Worm (Caenorhabditis elegans) whole organism, L1 larva: ENCODE results near the gene R11G1.11.

Experiments
- C04F5.9 ChIP-seq: sonication (generic microtip); optimal IDR thresholded peaks from 2 replicates; lab custom pipeline; 2016; ENCODE audit warnings: missing genetic modification characterization, missing compliant biosample characterization
- C16A3.4 ChIP-seq: fragments of 150-350 bp; optimal IDR thresholded peaks from 2 replicates; lab custom pipeline; 2014; ENCODE audit warnings: missing biosample characterization, missing genetic modification characterization
- C34B4.2 ChIP-seq: sonication (generic microtip); optimal IDR thresholded peaks from 2 replicates; lab custom pipeline; 2017; ENCODE audit warnings: mild to moderate bottlenecking, missing genetic modification characterization, missing compliant biosample characterization
- aha-1 ChIP-seq: fragments of 150-350 bp; optimal IDR thresholded peaks from 2 replicates; lab custom pipeline; 2014; ENCODE audit warnings: missing biosample characterization, missing genetic modification characterization
- blmp-1 ChIP-seq: fragments of 150-350 bp; optimal IDR thresholded peaks from 2 replicates; lab custom pipeline; 2014; ENCODE audit warnings: missing biosample characterization, missing genetic modification characterization
- ceh-63 ChIP-seq: fragments of 200-800 bp; sonication (Bioruptor generic); optimal IDR thresholded peaks from 2 replicates; lab custom pipeline; 2018; ENCODE audit warnings: mild to moderate bottlenecking, missing genetic modification characterization, missing compliant biosample characterization
- ceh-8 ChIP-seq: fragments of 200-800 bp; sonication (Bioruptor generic); optimal IDR thresholded peaks from 2 replicates; lab custom pipeline; 2018; ENCODE audit warnings: mild to moderate bottlenecking, missing genetic modification characterization, moderate library complexity, missing compliant biosample characterization
- ceh-82 ChIP-seq, 3 experiments: fragments of 150-350 bp in 1 of 3; sonication (generic microtip) in 2 of 3; optimal IDR thresholded peaks; 2 replicates each; lab custom pipeline; 2014 to 2017; ENCODE audit warnings: missing biosample characterization in 3 of 3, missing genetic modification characterization in 3 of 3
- efl-1 ChIP-seq, 4 experiments: fragments of 150-350 bp; optimal IDR thresholded peaks in 3 of 4; peaks in 1 of 4; 1 replicate in 1 of 4; 2 replicates in 3 of 4; lab custom pipeline; 2014; ENCODE audit warnings: missing biosample characterization in 2 of 4, missing genetic modification characterization in 2 of 4, missing genetic modification reagents in 2 of 4
- efl-3 ChIP-seq: fragments of 200-800 bp; sonication (Bioruptor generic); optimal IDR thresholded peaks from 2 replicates; lab custom pipeline; 2018; ENCODE audit warnings: mild to moderate bottlenecking, missing genetic modification characterization, missing compliant biosample characterization
- egl-13 ChIP-seq: sonication (generic microtip); optimal IDR thresholded peaks from 2 replicates; lab custom pipeline; 2016; ENCODE audit warnings: missing genotype, missing genetic modification reagents, missing genetic modification characterization, missing compliant biosample characterization
- egl-27 ChIP-seq, 2 experiments: fragments of 150-350 bp in 1 of 2; sonication (generic microtip); optimal IDR thresholded peaks; 3 replicates each; lab custom pipeline; 2017 to 2018; ENCODE audit warnings: missing biosample characterization in 2 of 2, missing genetic modification characterization in 2 of 2, missing genetic modification reagents in 2 of 2
- ets-5 ChIP-seq: fragments of 200-800 bp; sonication (Bioruptor generic); IDR thresholded peaks from 2 replicates; pipeline ENCODE4 v1.3.6; 2022; ENCODE audit warnings: missing genetic modification characterization, missing compliant biosample characterization
- fkh-10 ChIP-seq: sonication (generic microtip); optimal IDR thresholded peaks from 2 replicates; lab custom pipeline; 2017; ENCODE audit warnings: missing biosample characterization, missing genetic modification reagents, missing genetic modification characterization
- fkh-4 ChIP-seq: sonication (generic microtip); optimal IDR thresholded peaks from 2 replicates; lab custom pipeline; 2016; ENCODE audit warnings: missing compliant biosample characterization, missing genetic modification characterization, borderline replicate concordance
- fkh-8 ChIP-seq: sonication (generic microtip); optimal IDR thresholded peaks from 2 replicates; lab custom pipeline; 2016; ENCODE audit warnings: mild to moderate bottlenecking, missing genetic modification characterization, missing compliant biosample characterization
- hlh-17 ChIP-seq: fragments of 200-800 bp; sonication (Bioruptor generic); optimal IDR thresholded peaks from 2 replicates; lab custom pipeline; 2018; ENCODE audit warnings: missing genetic modification characterization, mild to moderate bottlenecking, missing compliant biosample characterization, moderate library complexity, borderline replicate concordance
- jun-1 ChIP-seq: fragments of 150-350 bp; optimal IDR thresholded peaks from 2 replicates; lab custom pipeline; 2014; ENCODE audit warnings: missing biosample characterization, missing genetic modification reagents, missing genetic modification characterization
- lin-14 ChIP-seq: fragments of 200-800 bp; sonication (Bioruptor generic); optimal IDR thresholded peaks from 2 replicates; lab custom pipeline; 2018; ENCODE audit warnings: mild to moderate bottlenecking, missing genetic modification characterization, moderate library complexity, missing compliant biosample characterization
- lin-15B ChIP-seq: fragments of 150-350 bp; sonication (generic microtip); optimal IDR thresholded peaks from 3 replicates; lab custom pipeline; 2014; ENCODE audit warnings: missing biosample characterization, missing genetic modification characterization
- lin-39 ChIP-seq: fragments of 150-350 bp; optimal IDR thresholded peaks from 2 replicates; lab custom pipeline; 2014; ENCODE audit warnings: missing biosample characterization, missing genetic modification reagents, missing genetic modification characterization
- mdl-1 ChIP-seq, 2 experiments: fragments of 150-350 bp; optimal IDR thresholded peaks; 2 replicates each; lab custom pipeline; 2014 to 2017; ENCODE audit warnings: missing biosample characterization in 2 of 2, missing genetic modification characterization in 2 of 2, inconsistent platforms in 1 of 2
- mep-1 ChIP-seq: fragments of 150-350 bp; optimal IDR thresholded peaks from 2 replicates; lab custom pipeline; 2014; ENCODE audit warnings: missing biosample characterization, missing genetic modification characterization
- nhr-12 ChIP-seq: sonication (generic microtip); optimal IDR thresholded peaks from 2 replicates; lab custom pipeline; 2017; ENCODE audit warnings: missing biosample characterization, missing genetic modification characterization
- nhr-19 ChIP-seq: fragments of 200-800 bp; sonication (Bioruptor generic); conservative IDR thresholded peaks from 2 replicates; pipeline ENCODE4 v1.3.6; 2022; ENCODE audit warnings: missing genetic modification characterization, missing compliant biosample characterization
- nhr-20 ChIP-seq: sonication (generic microtip); optimal IDR thresholded peaks from 2 replicates; lab custom pipeline; 2016; ENCODE audit warnings: mild to moderate bottlenecking, missing genetic modification characterization, missing compliant biosample characterization
- nhr-28 ChIP-seq: fragments of 150-350 bp; optimal IDR thresholded peaks from 2 replicates; lab custom pipeline; 2014; ENCODE audit warnings: missing biosample characterization, missing genetic modification characterization
- nhr-71 ChIP-seq: sonication (generic microtip); optimal IDR thresholded peaks from 2 replicates; lab custom pipeline; 2016; ENCODE audit warnings: mild to moderate bottlenecking, missing genetic modification characterization, moderate library complexity, missing compliant biosample characterization
- nhr-77 ChIP-seq: fragments of 150-350 bp; optimal IDR thresholded peaks from 2 replicates; lab custom pipeline; 2014; ENCODE audit warnings: missing biosample characterization, missing genetic modification characterization
- nhr-84 ChIP-seq: sonication (generic microtip); optimal IDR thresholded peaks from 2 replicates; lab custom pipeline; 2017; ENCODE audit warnings: missing biosample characterization, missing genetic modification characterization
- nhr-85 ChIP-seq: sonication (generic microtip); peaks from one replicate; lab custom pipeline; 2016; ENCODE audit warnings: missing genetic modification characterization, inconsistent platforms, missing compliant biosample characterization
- nhr-90 ChIP-seq: sonication (generic microtip); optimal IDR thresholded peaks from 2 replicates; lab custom pipeline; 2016; ENCODE audit warnings: mild to moderate bottlenecking, missing genetic modification characterization, missing compliant biosample characterization; ENCODE audit not compliant: poor library complexity
- pag-3 ChIP-seq: sonication (generic microtip); optimal IDR thresholded peaks from 2 replicates; lab custom pipeline; 2017; ENCODE audit warnings: missing genetic modification characterization, mild to moderate bottlenecking, missing compliant biosample characterization, antibody characterized with exemption, borderline replicate concordance; ENCODE audit not compliant: insufficient read depth
- rnt-1 ChIP-seq: sonication (generic microtip); optimal IDR thresholded peaks from 2 replicates; lab custom pipeline; 2016; ENCODE audit warnings: mild to moderate bottlenecking, missing genetic modification characterization, moderate library complexity, missing compliant biosample characterization
- skn-1 ChIP-seq: fragments of 150-350 bp; optimal IDR thresholded peaks from 2 replicates; lab custom pipeline; 2014; ENCODE audit warnings: missing biosample characterization, missing genetic modification characterization
- sox-4 ChIP-seq: sonication (generic microtip); optimal IDR thresholded peaks from 2 replicates; lab custom pipeline; 2016; ENCODE audit warnings: missing genetic modification characterization, missing compliant biosample characterization
- sptf-1 ChIP-seq: fragments of 150-350 bp; optimal IDR thresholded peaks from 2 replicates; lab custom pipeline; 2014; ENCODE audit warnings: missing biosample characterization, missing genetic modification characterization
- sup-37 ChIP-seq: fragments of 200-800 bp; sonication (Bioruptor generic); optimal IDR thresholded peaks from 2 replicates; lab custom pipeline; 2018; ENCODE audit warnings: mild to moderate bottlenecking, missing genetic modification characterization, missing compliant biosample characterization
- tbx-2 ChIP-seq: sonication (generic microtip); optimal IDR thresholded peaks from 2 replicates; lab custom pipeline; 2016; ENCODE audit warnings: missing genetic modification characterization, missing compliant biosample characterization
- unc-130 ChIP-seq: fragments of 150-350 bp; optimal IDR thresholded peaks from 2 replicates; lab custom pipeline; 2017; ENCODE audit warnings: missing biosample characterization, missing genetic modification characterization, inconsistent platforms
- unc-86 ChIP-seq: sonication (generic microtip); optimal IDR thresholded peaks from 2 replicates; lab custom pipeline; 2016; ENCODE audit warnings: missing genetic modification characterization, missing compliant biosample characterization
- xbp-1 ChIP-seq: sonication (generic microtip); optimal IDR thresholded peaks from 2 replicates; lab custom pipeline; 2016; ENCODE audit warnings: missing genetic modification characterization, missing compliant biosample characterization
- zag-1 ChIP-seq: fragments of 150-350 bp; optimal IDR thresholded peaks from 2 replicates; lab custom pipeline; 2014; ENCODE audit warnings: missing biosample characterization, missing genetic modification characterization
- ztf-11 ChIP-seq, 2 experiments: sonication (generic microtip); optimal IDR thresholded peaks; 2 replicates each; lab custom pipeline; 2016 to 2017; ENCODE audit warnings: missing genetic modification characterization in 2 of 2, missing biosample characterization in 1 of 2, missing compliant biosample characterization in 1 of 2
- ztf-4 ChIP-seq: fragments of 150-350 bp; optimal IDR thresholded peaks from 2 replicates; lab custom pipeline; 2014; ENCODE audit warnings: missing biosample characterization, missing genetic modification characterization

Gene R11G1.11

DNA sequence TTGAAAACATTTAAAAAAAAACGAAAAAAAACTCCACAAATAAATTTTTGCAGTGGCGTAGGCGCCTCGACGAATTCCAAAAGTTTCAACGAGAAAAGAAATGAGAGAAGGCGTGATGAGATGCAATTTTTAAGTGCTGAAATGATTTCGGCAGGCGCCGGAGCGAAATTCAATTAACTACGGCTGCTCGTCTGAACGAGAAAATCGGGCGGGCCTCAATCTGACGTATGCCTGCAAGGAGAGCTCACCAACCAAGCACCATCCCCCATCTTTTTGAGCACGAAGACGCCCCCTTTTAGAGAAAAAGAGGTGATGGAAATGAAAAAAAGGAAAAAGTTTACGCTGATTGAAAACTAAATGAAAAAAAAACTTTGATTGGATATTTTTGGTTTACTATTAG lies 19.9 kb upstream of the R11G1.11 start:
- TF ChIP-seq ztf-4 (tag; lab: Kevin White, UChicago) = no peak
- no peak for TF ChIP-seq mdl-1 (tag; optimal IDR thresholded peaks at IDR 0.05; lab: Kevin White, UChicago)
- TF ChIP-seq lin-14 (GFP tag; lab: Kevin White, UChicago) = peak; percentile 52
- TF ChIP-seq lin-15B (tag; lab: Kevin White, UChicago) = no peak
- TF ChIP-seq nhr-20 (tag; lab: Kevin White, UChicago) = no peak
- TF ChIP-seq efl-3 (GFP tag; lab: Kevin White, UChicago) = no peak
- TF ChIP-seq aha-1 (tag; lab: Kevin White, UChicago) = no peak
- no peak for TF ChIP-seq efl-1 (optimal IDR thresholded peaks at IDR 0.05; lab: Kevin White, UChicago)
- TF ChIP-seq efl-1 (GFP tag; optimal IDR thresholded peaks at IDR 0.05 in 1 of 2; lab: Kevin White, UChicago) = peak in 1 of 2 experiments; percentile 42
- no peak for TF ChIP-seq pag-3

DNA sequence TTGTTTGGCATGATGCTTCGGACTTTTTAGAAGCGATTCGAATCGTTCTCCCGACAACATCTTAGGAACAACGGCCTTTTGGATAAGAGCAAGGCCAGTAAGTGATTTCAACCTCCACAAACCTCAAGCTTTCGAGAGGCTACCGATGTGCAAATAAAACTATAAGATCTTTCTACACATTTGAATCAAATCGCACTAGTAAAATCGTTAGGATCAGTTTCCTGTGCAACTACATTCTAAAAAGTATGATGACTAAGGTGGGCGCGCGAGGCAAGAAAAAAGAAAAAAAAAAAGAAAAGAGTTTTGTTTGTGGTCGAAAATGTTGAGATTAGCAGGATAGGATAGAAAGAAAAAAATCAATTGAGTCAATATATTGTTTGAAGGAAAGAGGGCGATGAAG lies 9.9 kb upstream of the R11G1.11 start, which contains the start of gene tmem-24:
TSS of gene tmem-24 (minus strand) at position 101 of the 400 bp plus-strand sequence.
- TF ChIP-seq egl-27 (tag; optimal IDR thresholded peaks at IDR 0.05; lab: Kevin White, UChicago) = no peak
- TF ChIP-seq nhr-77 (tag; lab: Kevin White, UChicago) = no peak
- TF ChIP-seq blmp-1 (tag; lab: Kevin White, UChicago) = no peak
- TF ChIP-seq ztf-11 (tag; optimal IDR thresholded peaks at IDR 0.05; lab: Kevin White, UChicago) = no peak
- no peak for TF ChIP-seq fkh-4
- no peak for TF ChIP-seq fkh-10 (GFP tag; lab: Kevin White, UChicago)
- TF ChIP-seq nhr-71 (tag; lab: Kevin White, UChicago) = no peak
- no peak for TF ChIP-seq nhr-28
- no peak for TF ChIP-seq mep-1 (tag; lab: Kevin White, UChicago)
- TF ChIP-seq pag-3 = no peak
- no peak for TF ChIP-seq lin-39 (tag; lab: Kevin White, UChicago)
- no peak for TF ChIP-seq lin-14 (GFP tag; lab: Kevin White, UChicago)
- no peak for TF ChIP-seq sox-4
- no peak for TF ChIP-seq fkh-8 (tag; lab: Kevin White, UChicago)

DNA sequence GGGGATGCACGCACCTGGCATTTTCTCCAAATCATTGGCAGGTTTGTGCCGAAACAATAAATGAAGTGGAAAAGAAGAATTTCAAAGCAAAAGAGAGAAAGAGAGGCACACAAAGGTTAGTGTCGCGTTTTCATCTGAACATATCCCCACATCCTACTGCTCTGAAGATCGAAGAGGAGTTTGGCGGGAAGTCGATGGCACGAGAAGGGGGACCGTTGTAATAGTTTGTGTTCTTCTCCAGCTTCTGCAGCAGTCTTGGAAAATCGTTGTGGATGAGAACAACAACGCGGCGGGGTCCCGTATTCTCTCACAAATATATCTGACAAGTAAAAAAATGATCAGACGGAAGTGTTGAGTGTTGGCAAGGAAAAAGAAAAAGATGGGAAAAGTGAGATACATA lies 8.8 kb upstream of the R11G1.11 start:
- peak; percentile 77 for TF ChIP-seq lin-14 (GFP tag; lab: Kevin White, UChicago)
- peak; percentile 32 for TF ChIP-seq nhr-71 (tag; lab: Kevin White, UChicago)
- peak; percentile 40 for TF ChIP-seq rnt-1 (tag; lab: Kevin White, UChicago)
- TF ChIP-seq pag-3 = peak; percentile 85
- TF ChIP-seq tbx-2 = no peak

DNA sequence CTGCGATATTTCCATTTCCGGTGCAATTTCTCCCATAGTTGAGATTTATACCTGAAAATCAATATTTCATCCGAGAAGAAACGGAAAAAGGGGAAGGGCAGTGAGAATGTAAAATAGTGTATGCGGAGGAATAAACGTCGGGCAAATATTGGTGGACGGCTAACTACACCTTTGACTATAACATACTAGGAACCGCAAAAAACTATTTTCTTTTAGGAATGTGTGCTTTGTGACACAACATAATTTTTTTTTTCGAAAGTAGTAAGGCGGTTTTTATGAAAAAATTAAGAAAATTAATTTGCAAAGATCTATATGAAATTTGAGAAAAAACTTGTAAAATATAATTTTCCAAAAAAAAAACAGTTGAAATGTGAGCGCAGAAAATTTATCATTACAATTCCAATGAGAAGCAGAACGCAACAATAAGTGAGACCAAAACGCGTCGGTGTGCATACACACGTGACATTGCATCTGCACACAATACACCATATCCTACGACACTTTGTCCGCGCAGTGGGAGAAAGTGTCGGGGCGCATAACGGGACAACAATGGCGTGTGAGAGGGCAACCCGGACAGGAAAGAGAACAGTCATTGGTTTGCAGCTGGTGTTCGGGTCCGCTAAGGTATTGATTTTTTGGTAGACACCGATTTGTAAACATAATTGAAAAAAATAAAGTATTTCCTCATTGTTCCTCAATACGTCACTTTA lies 4.5 kb upstream of the R11G1.11 start, which contains the start of the genes sax-1 and R11G1.2:
TSS of gene sax-1 (minus strand) at position 51 of the 710 bp plus-strand sequence.
TSS of gene R11G1.2 (plus strand) at position 515 of the 710 bp plus-strand sequence.
- no peak for TF ChIP-seq sup-37 (GFP tag; lab: Kevin White, UChicago)
- TF ChIP-seq skn-1 (tag; lab: Kevin White, UChicago) = no peak
- TF ChIP-seq ztf-11 (tag; optimal IDR thresholded peaks at IDR 0.05; lab: Kevin White, UChicago) = peak in 1 of 2 experiments; percentile 40
- TF ChIP-seq xbp-1 = peak; percentile 53
- peak in 2 of 3 experiments; percentile 1 to 53 for TF ChIP-seq ceh-82 (tag; optimal IDR thresholded peaks at IDR 0.05; lab: Kevin White, UChicago)
- no peak for TF ChIP-seq ets-5
- peak; percentile 43 for TF ChIP-seq nhr-90
- peak; percentile 35 for TF ChIP-seq C16A3.4
- no peak for TF ChIP-seq egl-13 (tag; lab: Kevin White, UChicago)
- no peak for TF ChIP-seq C04F5.9 (tag; lab: Kevin White, UChicago)
- no peak for TF ChIP-seq zag-1 (tag; lab: Kevin White, UChicago)
- TF ChIP-seq fkh-4 = no peak
- TF ChIP-seq nhr-19 = peak; percentile 42; the same call in 1 of the 2 replicates
- TF ChIP-seq nhr-12 (tag; lab: Kevin White, UChicago) = no peak
- TF ChIP-seq unc-130 (tag; lab: Kevin White, UChicago) = no peak
- TF ChIP-seq jun-1 (tag; lab: Kevin White, UChicago) = no peak
- peak; percentile 75 for TF ChIP-seq nhr-85
- TF ChIP-seq ceh-63 (GFP tag; lab: Kevin White, UChicago) = no peak
- peak; percentile 30 for TF ChIP-seq unc-86
- no peak for TF ChIP-seq pag-3
- TF ChIP-seq hlh-17 = no peak
- TF ChIP-seq fkh-10 (GFP tag; lab: Kevin White, UChicago) = no peak
- TF ChIP-seq C34B4.2 (tag; lab: Kevin White, UChicago) = no peak
- no peak for TF ChIP-seq ceh-8 (GFP tag; lab: Kevin White, UChicago)
- TF ChIP-seq sptf-1 (tag; lab: Kevin White, UChicago) = no peak
- no peak for TF ChIP-seq nhr-84 (tag; lab: Kevin White, UChicago)
- TF ChIP-seq blmp-1 (tag; lab: Kevin White, UChicago) = peak; percentile 85
